Worm (Caenorhabditis elegans) whole organism, dauer: Measurements from ENCODE around the gene twk-17.

Experiments
- unc-62 ChIP-seq: sonication (generic microtip); optimal IDR thresholded peaks from 2 replicates; lab custom pipeline; 2017; ENCODE audit warnings: missing biosample characterization, missing genetic modification reagents, missing genetic modification characterization

twk-17 gene

DNA sequence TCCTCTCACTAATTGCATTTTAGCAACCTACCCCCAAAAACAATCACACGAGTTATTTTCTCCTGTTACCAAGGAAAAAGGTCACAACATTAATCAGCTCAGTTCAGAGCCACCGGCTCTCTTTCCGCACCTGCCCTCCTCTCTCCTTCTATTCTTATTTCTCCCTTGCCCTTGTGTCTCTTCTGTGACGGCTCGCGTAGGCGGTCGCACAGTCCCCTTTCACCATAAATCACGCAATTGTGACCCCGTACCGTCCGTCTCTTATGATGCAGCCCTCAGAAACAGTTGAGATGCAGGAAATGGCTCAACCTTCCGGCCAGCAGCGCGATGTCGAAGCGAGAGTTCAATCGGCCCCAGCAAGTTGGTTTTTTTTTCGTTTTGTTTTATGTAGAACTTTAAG is 45.3 kb downstream of the twk-17 start, which contains the start of gene sto-1:
Gene sto-1, plus strand, starts transcription at position 200 of the 400 bp plus-strand sequence.
- no peak for TF ChIP-seq unc-62 (GFP tag; lab: Kevin White, UChicago)

DNA sequence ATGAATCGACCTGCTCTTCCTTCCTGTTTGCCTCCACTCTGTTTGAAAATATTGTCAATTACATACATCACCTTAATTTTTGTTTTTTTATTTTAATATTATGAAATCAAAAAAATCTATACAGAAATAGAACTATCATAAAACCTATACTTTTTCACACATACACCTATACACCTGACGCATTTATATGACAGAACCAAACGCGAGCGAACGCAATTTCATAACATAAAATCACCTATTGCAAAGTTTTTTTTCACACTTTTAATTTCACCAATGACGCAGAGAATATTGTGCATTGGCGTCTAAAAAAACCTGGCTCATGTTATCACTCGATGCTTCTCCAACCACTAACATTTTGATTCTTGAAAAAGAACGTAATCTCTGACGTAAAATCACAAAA is 45.9 kb downstream of the twk-17 start:
- TF ChIP-seq unc-62 (GFP tag; lab: Kevin White, UChicago) = no peak

DNA sequence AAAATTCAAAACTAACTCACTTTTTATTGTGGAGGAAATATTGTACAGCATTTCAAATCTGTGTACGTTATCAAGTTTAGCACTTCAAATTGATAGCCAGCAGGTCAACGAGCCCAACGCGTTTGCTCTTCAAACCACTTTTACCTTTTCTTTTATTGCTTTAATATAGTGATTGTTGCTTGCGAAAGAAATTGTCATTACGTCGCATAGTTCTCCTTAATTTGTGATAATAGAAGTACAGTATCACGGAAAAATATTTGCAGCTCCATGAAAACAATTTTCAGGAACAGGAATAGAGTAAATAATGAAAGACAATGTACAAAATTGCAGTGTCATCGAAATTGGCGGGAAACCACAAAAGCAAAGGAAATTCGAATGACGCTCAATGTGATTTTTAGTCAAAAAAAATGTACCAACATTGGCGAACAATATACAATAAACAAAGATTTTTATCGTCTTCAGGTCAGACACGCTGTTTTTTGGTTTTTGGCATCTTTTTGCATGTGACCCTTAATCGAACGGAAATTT is 48.9 kb downstream of the twk-17 start, which contains the start of the genes PDB1.1 and F08C6.5:
Gene PDB1.1, minus strand, starts transcription at position 158 of the 528 bp plus-strand sequence.
Gene F08C6.5, plus strand, starts transcription at position 478 of the 528 bp plus-strand sequence.
- TF ChIP-seq unc-62 (GFP tag; lab: Kevin White, UChicago) = no peak

DNA sequence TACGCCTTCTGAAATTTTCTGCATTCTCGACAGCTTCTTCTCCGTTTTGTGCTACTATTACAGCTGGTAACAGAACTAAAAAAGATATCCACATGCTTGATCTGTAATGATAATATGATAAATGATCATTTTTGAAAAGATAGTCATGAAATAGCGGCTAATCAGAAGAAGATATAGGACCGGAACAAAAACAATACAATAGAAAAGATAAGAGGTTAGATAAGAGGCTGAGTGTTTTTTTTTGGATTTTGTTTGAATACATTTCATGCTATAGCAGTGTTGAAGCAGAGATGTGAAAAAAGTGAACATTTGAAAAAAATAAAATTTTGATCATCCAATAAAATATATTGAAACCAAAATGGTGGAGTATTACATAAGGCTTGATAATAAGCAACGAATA is 53.6 kb downstream of the twk-17 start, which contains the start of gene F46C8.8:
Gene F46C8.8, minus strand, starts transcription at position 101 of the 400 bp plus-strand sequence.
- TF ChIP-seq unc-62 (GFP tag; lab: Kevin White, UChicago) = no peak

DNA sequence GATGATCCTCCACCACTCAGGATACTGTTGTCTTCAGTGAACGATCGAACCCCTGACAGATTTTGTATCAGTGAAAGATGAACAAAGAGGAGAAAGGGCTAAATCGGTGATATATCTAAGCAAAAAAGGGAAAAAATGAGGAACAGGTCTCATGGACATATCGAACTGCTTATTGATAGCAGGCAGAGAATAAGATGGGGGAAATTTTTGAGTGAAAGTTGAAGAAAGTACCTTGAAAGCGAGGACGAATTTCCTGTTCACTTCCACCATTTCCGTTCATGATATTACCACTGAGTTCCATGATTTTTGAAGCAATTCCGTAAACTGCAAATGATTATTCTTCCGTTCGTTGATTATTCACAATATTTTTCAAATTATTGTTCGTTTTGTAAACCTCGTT is 54.6 kb downstream of the twk-17 start:
- no peak for TF ChIP-seq unc-62 (GFP tag; lab: Kevin White, UChicago)

DNA sequence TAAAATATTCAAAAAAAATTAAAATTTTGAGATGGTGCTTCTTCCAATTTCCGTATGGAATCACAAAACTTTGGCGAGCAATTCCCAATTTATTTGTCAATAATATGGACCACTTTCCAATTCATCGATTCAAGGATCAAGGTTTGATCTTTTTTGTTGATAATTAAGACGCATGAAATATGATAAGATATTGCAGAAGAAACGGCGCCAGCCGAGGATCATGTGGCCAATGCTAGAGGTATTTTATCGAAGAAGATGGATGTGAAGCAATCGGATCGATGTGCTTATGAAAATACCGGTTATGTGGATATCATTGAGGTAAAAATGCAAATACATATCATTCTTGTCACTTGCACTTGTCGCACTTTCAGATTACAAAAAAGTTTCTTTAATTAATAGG is 57.4 kb downstream of the twk-17 start:
- TF ChIP-seq unc-62 (GFP tag; lab: Kevin White, UChicago) = no peak
